Fruit fly (Drosophila melanogaster): Measurements from ENCODE around the gene CG43251.
A peak's percentile ranks its signal among the peaks of the same experiment; 100 is the strongest.

The CG43251 gene

DNA sequence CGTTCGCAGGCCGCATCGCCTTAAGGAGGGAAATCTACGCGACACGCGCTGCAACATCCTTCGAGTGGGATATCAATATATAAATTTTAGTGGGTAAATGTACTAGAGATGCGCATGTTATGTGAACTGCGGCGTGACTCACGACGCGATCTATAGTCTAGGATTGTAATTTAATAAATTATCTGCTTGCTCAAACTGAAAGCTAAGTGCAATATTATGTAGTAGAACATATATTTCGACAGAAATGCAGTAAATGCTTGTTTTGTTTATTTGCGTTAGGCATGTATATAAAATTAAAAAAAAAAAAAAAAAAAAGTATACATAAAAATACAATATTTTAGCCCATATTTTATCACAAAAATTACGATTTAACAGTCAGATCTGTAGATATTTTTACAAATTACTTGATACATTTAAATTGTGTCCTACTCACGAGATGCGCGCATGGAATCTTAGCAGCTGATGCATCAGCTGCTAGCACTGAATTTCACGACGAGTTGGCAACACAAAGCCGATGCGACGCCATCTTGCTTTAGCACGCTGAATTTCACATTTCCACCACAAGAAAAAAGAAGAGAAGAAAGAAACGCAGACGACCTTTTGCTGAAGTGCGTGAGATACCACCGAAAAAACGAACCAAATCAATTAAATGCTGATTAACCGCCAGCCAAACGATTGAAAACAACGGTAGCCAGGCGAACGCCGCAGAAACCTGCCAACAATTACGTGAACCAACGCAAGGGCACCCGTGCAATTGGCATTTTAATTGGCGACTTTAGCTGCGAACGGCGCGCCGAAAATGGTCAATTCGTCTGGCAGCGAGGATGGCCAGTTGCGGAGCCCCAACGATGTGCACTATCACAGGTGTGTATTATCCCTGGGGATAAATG is 12.6 kb downstream of the CG43251 start, which contains the start of the genes CG4042 and Pitslre (continued):
- TF ChIP-seq Abd-B (GFP tag; optimal IDR thresholded peaks at IDR 0.05) (no peak), CrebA (GFP tag; optimal IDR thresholded peaks at IDR 0.05; ENCODE audit: borderline replicate concordance) (no peak), sage (GFP tag; optimal IDR thresholded peaks at IDR 0.05) (peak; percentile 27)

DNA sequence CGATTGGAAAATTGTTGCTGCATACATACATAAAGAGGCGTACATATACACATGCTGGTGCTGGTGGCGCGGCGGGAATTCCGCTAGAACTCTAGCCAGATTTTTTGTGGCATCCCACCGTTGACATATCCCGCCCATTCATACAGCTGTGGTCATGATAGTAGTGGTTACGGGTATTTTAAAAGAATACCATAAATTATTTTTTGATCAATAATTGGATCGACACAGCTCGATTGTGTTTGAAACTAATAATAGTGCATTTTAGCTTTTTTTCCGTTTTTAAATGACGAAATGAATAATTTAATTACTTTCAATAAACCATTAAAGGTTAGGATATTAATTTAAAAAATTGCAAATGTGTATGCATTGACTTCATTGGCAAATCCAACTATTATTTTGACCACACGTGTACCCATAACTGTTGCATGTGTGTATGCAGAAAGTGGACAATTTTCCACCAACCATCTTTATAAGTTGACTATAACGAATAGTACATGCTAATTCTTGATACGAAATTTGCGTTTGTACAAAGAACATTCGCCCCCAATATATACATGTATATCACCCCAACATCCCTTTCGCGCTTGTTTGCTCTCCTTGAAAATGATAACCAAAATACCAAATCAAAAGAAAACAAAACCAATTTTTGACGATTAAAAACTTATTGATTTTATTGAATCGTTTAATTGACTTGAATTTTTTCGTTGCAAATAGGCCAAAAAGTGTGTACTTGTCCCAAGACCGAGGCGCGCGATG is 13.4 kb downstream of the CG43251 start:
- TF ChIP-seq ey (GFP tag; optimal IDR thresholded peaks at IDR 0.05) (peak; percentile 71), Mio (GFP tag; optimal IDR thresholded peaks at IDR 0.05) (no peak), OdsH (GFP tag; optimal IDR thresholded peaks at IDR 0.05) (peak; percentile 78), woc (GFP tag; optimal IDR thresholded peaks at IDR 0.05) (peak; percentile 67), CG9705 (GFP tag; optimal IDR thresholded peaks at IDR 0.05) (no peak), Myc (optimal IDR thresholded peaks at IDR 0.05) (peak; percentile 76), Jra (GFP tag; optimal IDR thresholded peaks at IDR 0.05) (peak; percentile 55), GATAd (GFP tag; optimal IDR thresholded peaks at IDR 0.05) (no peak), br (GFP tag; optimal IDR thresholded peaks at IDR 0.05) (peak; percentile 72), dmrt93B (GFP tag; optimal IDR thresholded peaks at IDR 0.05) (peak; percentile 41), h (GFP tag; optimal IDR thresholded peaks at IDR 0.05) (peak; percentile 75), Dif (GFP tag; optimal IDR thresholded peaks at IDR 0.05; ENCODE audit: partially characterized antibody) (no peak), Rel (GFP tag; optimal IDR thresholded peaks at IDR 0.05) (no peak), Rel (tag; optimal IDR thresholded peaks at IDR 0.05) (no peak), fru (GFP tag; optimal IDR thresholded peaks at IDR 0.05) (peak; percentile 80), usp (GFP tag; optimal IDR thresholded peaks at IDR 0.05) (no peak), sv (GFP tag; optimal IDR thresholded peaks at IDR 0.05) (peak; percentile 55), Hnf4 (GFP tag; optimal IDR thresholded peaks at IDR 0.05) (peak; percentile 73), sage (GFP tag; optimal IDR thresholded peaks at IDR 0.05) (peak; percentile 65), Sp1 (GFP tag; optimal IDR thresholded peaks at IDR 0.05) (peak; percentile 46), rgr (GFP tag; optimal IDR thresholded peaks at IDR 0.05) (peak; percentile 78), CG32264 (GFP tag; optimal IDR thresholded peaks at IDR 0.05) (no peak), psq (GFP tag; optimal IDR thresholded peaks at IDR 0.05) (peak; percentile 53), Hr83 (GFP tag; optimal IDR thresholded peaks at IDR 0.05; ENCODE audit: poor library complexity, severe bottlenecking) (peak; percentile 31), HLH106 (tag; optimal IDR thresholded peaks at IDR 0.05) (peak; percentile 68), foxo (GFP tag; optimal IDR thresholded peaks at IDR 0.05) (peak in 1 of 2 experiments; percentile 80), N (GFP tag; optimal IDR thresholded peaks at IDR 0.05) (no peak)

DNA sequence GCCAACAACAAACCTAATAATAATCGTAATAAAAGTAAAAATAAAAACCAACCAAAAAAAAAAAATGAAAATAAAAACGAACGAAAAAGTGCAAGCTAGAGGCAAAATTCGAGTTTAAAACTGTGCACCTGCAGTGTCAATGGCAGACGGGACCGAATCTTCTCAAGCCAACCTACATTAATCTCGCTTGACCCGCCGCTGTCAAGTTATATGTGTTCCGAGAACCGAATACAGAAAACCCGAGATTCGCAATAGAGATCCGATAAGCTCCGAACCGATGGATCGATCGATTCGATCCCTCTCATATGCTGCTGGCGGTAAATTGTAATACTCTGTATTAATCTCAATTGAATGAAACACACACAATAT is 13.9 kb downstream of the CG43251 start:
- no peak for TF ChIP-seq woc (GFP tag; optimal IDR thresholded peaks at IDR 0.05)
- TF ChIP-seq dmrt93B (GFP tag; optimal IDR thresholded peaks at IDR 0.05) = no peak
- TF ChIP-seq CG9705 (GFP tag; optimal IDR thresholded peaks at IDR 0.05) = no peak
- TF ChIP-seq pan (optimal IDR thresholded peaks at IDR 0.05) = no peak
- TF ChIP-seq rgr (GFP tag; optimal IDR thresholded peaks at IDR 0.05) = no peak
- TF ChIP-seq GATAd (GFP tag; optimal IDR thresholded peaks at IDR 0.05) = no peak
- TF ChIP-seq usp (GFP tag; optimal IDR thresholded peaks at IDR 0.05) = no peak
- no peak for TF ChIP-seq ey (GFP tag; optimal IDR thresholded peaks at IDR 0.05)
- no peak for TF ChIP-seq foxo (GFP tag; optimal IDR thresholded peaks at IDR 0.05)
- no peak for TF ChIP-seq CrebA (GFP tag; optimal IDR thresholded peaks at IDR 0.05; ENCODE audit: borderline replicate concordance)
- no peak for TF ChIP-seq sv (GFP tag; optimal IDR thresholded peaks at IDR 0.05)
- no peak for TF ChIP-seq Vsx2 (GFP tag; optimal IDR thresholded peaks at IDR 0.05; ENCODE audit: partially characterized antibody)

DNA sequence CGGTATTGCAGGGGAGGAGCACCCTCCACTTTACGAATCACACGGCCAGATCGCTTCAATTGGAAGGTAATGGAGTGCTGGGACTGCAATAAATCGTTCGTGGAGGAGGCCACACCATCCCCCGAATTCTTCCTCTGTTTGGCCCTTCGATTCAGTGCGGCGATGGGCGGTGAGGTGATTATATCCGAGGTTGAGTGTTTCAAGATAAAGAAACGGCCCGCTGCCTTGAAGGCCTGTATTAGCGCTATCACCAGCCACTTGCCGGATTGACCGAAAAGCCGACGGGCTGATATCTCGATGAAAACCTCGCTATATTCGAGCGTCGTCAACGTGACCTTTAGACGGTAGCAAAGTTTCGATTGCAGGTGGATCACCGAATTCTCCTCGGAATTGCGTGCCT is 18.8 kb downstream of the CG43251 start:
- TF ChIP-seq Rel (GFP tag; optimal IDR thresholded peaks at IDR 0.05) = no peak
- TF ChIP-seq Rel (tag; optimal IDR thresholded peaks at IDR 0.05) = peak; percentile 78
- TF ChIP-seq usp (GFP tag; optimal IDR thresholded peaks at IDR 0.05) = no peak
- TF ChIP-seq Dfd (GFP tag; optimal IDR thresholded peaks at IDR 0.05) = no peak
